Fruit fly (Drosophila melanogaster) whole organism, pupa: ENCODE data around the gene Prp16.
A peak's percentile ranks its signal among the peaks of the same experiment; 100 is the strongest.

ENCODE experiments used
- CG10348 ChIP-seq: fragments of 200-800 bp; sonication (Bioruptor generic); IDR thresholded peaks from 2 replicates; pipeline ENCODE4 v1.3.6; 2022; ENCODE audit warnings: missing biosample characterization, missing genetic modification characterization
- CG12605 ChIP-seq: fragments of 200-800 bp; sonication (Bioruptor generic); IDR thresholded peaks from 2 replicates; pipeline ENCODE4 v1.3.6; 2022; ENCODE audit warnings: missing biosample characterization, missing genetic modification characterization
- CG13204 ChIP-seq: fragments of 200-800 bp; sonication (Bioruptor generic); optimal IDR thresholded peaks from 2 replicates; lab custom pipeline; 2018; ENCODE audit warnings: missing biosample characterization, mild to moderate bottlenecking, missing genetic modification characterization, moderate library complexity
- CG14655 ChIP-seq: fragments of 200-800 bp; sonication (Bioruptor generic); optimal IDR thresholded peaks from 3 replicates; lab custom pipeline; 2017; ENCODE audit warnings: mild to moderate bottlenecking, missing biosample characterization, missing genetic modification reagents, missing genetic modification characterization
- CG15710 ChIP-seq: fragments of 200-800 bp; sonication (Bioruptor generic); optimal IDR thresholded peaks from 2 replicates; lab custom pipeline; 2018; ENCODE audit warnings: missing biosample characterization, mild to moderate bottlenecking, missing genetic modification characterization, moderate library complexity
- CG17806 ChIP-seq: fragments of 200-800 bp; sonication (Bioruptor generic); optimal IDR thresholded peaks from 2 replicates; lab custom pipeline; 2018; ENCODE audit warnings: missing biosample characterization, mild to moderate bottlenecking, missing genetic modification characterization, moderate library complexity
- CG32121 ChIP-seq: fragments of 200-800 bp; sonication (Bioruptor generic); IDR thresholded peaks from 2 replicates; pipeline ENCODE4 v1.3.6; 2022; ENCODE audit warnings: missing biosample characterization, missing genetic modification characterization
- CG34367 ChIP-seq: fragments of 200-800 bp; sonication (Bioruptor generic); optimal IDR thresholded peaks from 2 replicates; lab custom pipeline; 2018; ENCODE audit warnings: missing biosample characterization, mild to moderate bottlenecking, missing genetic modification characterization
- CG4496 ChIP-seq: fragments of 200-800 bp; sonication (Bioruptor generic); IDR thresholded peaks from 3 replicates; pipeline ENCODE4 v1.3.6; 2022; ENCODE audit warnings: missing biosample characterization, missing genetic modification characterization
- CG8159 ChIP-seq: fragments of 200-800 bp; sonication (Bioruptor generic); optimal IDR thresholded peaks from 3 replicates; lab custom pipeline; 2018; ENCODE audit warnings: missing biosample characterization, mild to moderate bottlenecking, missing genetic modification characterization, moderate library complexity
- CG8301 ChIP-seq: fragments of 200-800 bp; sonication (Bioruptor generic); optimal IDR thresholded peaks from 2 replicates; lab custom pipeline; 2018; ENCODE audit warnings: missing biosample characterization, mild to moderate bottlenecking, missing genetic modification characterization
- CG9948 ChIP-seq: fragments of 200-800 bp; sonication (Bioruptor generic); optimal IDR thresholded peaks from 2 replicates; lab custom pipeline; 2018; ENCODE audit warnings: missing biosample characterization, mild to moderate bottlenecking, missing genetic modification characterization, moderate library complexity
- D1 ChIP-seq: fragments of 200-800 bp; sonication (Bioruptor generic); optimal IDR thresholded peaks from 2 replicates; lab custom pipeline; 2018; ENCODE audit warnings: missing biosample characterization, mild to moderate bottlenecking, missing genetic modification characterization, moderate library complexity
- EcR ChIP-seq: fragments of 200-800 bp; sonication (Bioruptor generic); optimal IDR thresholded peaks from 3 replicates; lab custom pipeline; 2019; ENCODE audit warnings: missing biosample characterization, missing genetic modification characterization, mild to moderate bottlenecking, moderate library complexity, missing genetic modification reagents
- Ets98B ChIP-seq: fragments of 200-800 bp; sonication (Bioruptor generic); IDR thresholded peaks from 2 replicates; pipeline ENCODE4 v1.3.6; 2022; ENCODE audit warnings: missing biosample characterization, missing genetic modification characterization
- Pif1A ChIP-seq: fragments of 200-800 bp; sonication (Bioruptor generic); optimal IDR thresholded peaks from 3 replicates; lab custom pipeline; 2016; ENCODE audit warnings: missing biosample characterization, missing genetic modification characterization
- Pif1B ChIP-seq: fragments of 200-800 bp; sonication (Bioruptor generic); optimal IDR thresholded peaks from 3 replicates; lab custom pipeline; 2016; ENCODE audit warnings: missing biosample characterization, missing genetic modification characterization
- Snoo ChIP-seq: fragments of 200-800 bp; sonication (Bioruptor generic); optimal IDR thresholded peaks from 3 replicates; lab custom pipeline; 2017; ENCODE audit warnings: missing biosample characterization, mild to moderate bottlenecking, missing genetic modification characterization, inconsistent platforms
- fd96Ca ChIP-seq: fragments of 200-800 bp; sonication (Bioruptor generic); IDR thresholded peaks from 3 replicates; pipeline ENCODE4 v1.3.6; 2022; ENCODE audit warnings: missing biosample characterization, missing genetic modification characterization
- gl ChIP-seq: fragments of 200-800 bp; sonication (Bioruptor generic); optimal IDR thresholded peaks from 2 replicates; lab custom pipeline; 2018; ENCODE audit warnings: missing biosample characterization, mild to moderate bottlenecking, missing genetic modification characterization
- rn ChIP-seq: fragments of 200-800 bp; sonication (Bioruptor generic); IDR thresholded peaks from 2 replicates; pipeline ENCODE4 v1.3.6; 2022; ENCODE audit warnings: missing biosample characterization, missing genetic modification characterization

Prp16 gene

dm6 chrX:14193013-14193412, 8.1 kb upstream of the Prp16 start, which contains the start of gene yl:
Gene yl (plus strand): TSS chrX:14193214.
- no peak for TF ChIP-seq CG17806 (tag; lab: Kevin White, UChicago)
- TF ChIP-seq CG4496 = no peak
- no peak for TF ChIP-seq Ets98B (GFP tag; lab: Robert Waterston, UW)
- no peak for TF ChIP-seq Snoo (tag; lab: Kevin White, UChicago)
- no peak for TF ChIP-seq D1 (tag; lab: Kevin White, UChicago)
- no peak for TF ChIP-seq fd96Ca
- TF ChIP-seq CG9948 (tag; lab: Kevin White, UChicago) = no peak
- TF ChIP-seq CG13204 (GFP tag; lab: Kevin White, UChicago) = no peak
- TF ChIP-seq CG15710 (tag; lab: Kevin White, UChicago) = no peak
- TF ChIP-seq gl (tag; lab: Kevin White, UChicago) = no peak
- no peak for TF ChIP-seq CG10348 (GFP tag; lab: Robert Waterston, UW)
- TF ChIP-seq rn (GFP tag; lab: Robert Waterston, UW) = no peak
- no peak for TF ChIP-seq CG8301 (tag; lab: Kevin White, UChicago)
- no peak for TF ChIP-seq CG34367 (tag; lab: Kevin White, UChicago)
- no peak for TF ChIP-seq CG8159
- TF ChIP-seq EcR (GFP tag; lab: Kevin White, UChicago) = no peak

dm6 chrX:14199967-14200531, 1.1 kb upstream of the Prp16 start, which contains the start of gene CG11590:
Gene CG11590 (plus strand): TSS chrX:14200178.
- TF ChIP-seq CG14655 (GFP tag; lab: Kevin White, UChicago) (no peak), fd96Ca (0 out of 3 replicates have a peak, but pooled peaks have one; percentile 23), Ets98B (GFP tag; lab: Robert Waterston, UW) (peak; percentile 27; the same call in 1 of the 2 replicates), CG12605 (GFP tag; lab: Robert Waterston, UW) (peak; percentile 55; the same call in 1 of the 2 replicates)

dm6 chrX:14208426-14209208, 7.5 kb downstream of the Prp16 start:
- TF ChIP-seq rn (GFP tag; lab: Robert Waterston, UW) (0 out of 2 replicates have a peak, but pooled peaks have one; percentile 7), EcR (GFP tag; lab: Kevin White, UChicago) (peak; percentile 49), fd96Ca (no peak; the same call in 2 of the 3 replicates), CG34367 (tag; lab: Kevin White, UChicago) (peak; percentile 56), CG12605 (GFP tag; lab: Robert Waterston, UW) (peak; percentile 72), Pif1A (peak; percentile 75), CG10348 (GFP tag; lab: Robert Waterston, UW) (no peak), Ets98B (GFP tag; lab: Robert Waterston, UW) (peak; percentile 79), CG4496 (peak; percentile 77), CG15710 (tag; lab: Kevin White, UChicago) (peak; percentile 78), D1 (tag; lab: Kevin White, UChicago) (peak; percentile 62), Pif1B (peak; percentile 59), CG14655 (GFP tag; lab: Kevin White, UChicago) (peak; percentile 79), CG13204 (GFP tag; lab: Kevin White, UChicago) (peak; percentile 38), CG17806 (tag; lab: Kevin White, UChicago) (peak; percentile 73), Snoo (tag; lab: Kevin White, UChicago) (peak; percentile 74), gl (tag; lab: Kevin White, UChicago) (no peak), CG8301 (tag; lab: Kevin White, UChicago) (peak; percentile 70), CG8159 (peak; percentile 72), CG9948 (tag; lab: Kevin White, UChicago) (peak; percentile 63), CG32121 (GFP tag; lab: Robert Waterston, UW) (peak; percentile 80)
- TF ChIP-seq, all 21 proteins: peak for 18

dm6 chrX:14209209-14209781, 8.1 kb downstream of the Prp16 start:
- TF ChIP-seq CG15710 (tag; lab: Kevin White, UChicago) = no peak
- peak; percentile 2 for TF ChIP-seq CG14655 (GFP tag; lab: Kevin White, UChicago)

dm6 chrX:14211250-14211944, 10.2 kb downstream of the Prp16 start:
- peak; percentile 36 for TF ChIP-seq CG34367 (tag; lab: Kevin White, UChicago)
- no peak; the same call in 1 of the 2 replicates for TF ChIP-seq Ets98B (GFP tag; lab: Robert Waterston, UW)
- TF ChIP-seq CG8301 (tag; lab: Kevin White, UChicago) = peak; percentile 48
- no peak for TF ChIP-seq gl (tag; lab: Kevin White, UChicago)
- no peak for TF ChIP-seq D1 (tag; lab: Kevin White, UChicago)
- peak; percentile 48 for TF ChIP-seq CG9948 (tag; lab: Kevin White, UChicago)
- peak; percentile 32 for TF ChIP-seq EcR (GFP tag; lab: Kevin White, UChicago)
- no peak for TF ChIP-seq CG17806 (tag; lab: Kevin White, UChicago)
- peak; percentile 49 for TF ChIP-seq Pif1B
- peak; percentile 43 for TF ChIP-seq CG8159
- no peak for TF ChIP-seq Snoo (tag; lab: Kevin White, UChicago)
- TF ChIP-seq CG12605 (GFP tag; lab: Robert Waterston, UW) = 0 out of 2 replicates have a peak, but pooled peaks have one; percentile 32
- TF ChIP-seq CG13204 (GFP tag; lab: Kevin White, UChicago) = no peak
- TF ChIP-seq CG4496 = peak; percentile 30; the same call in 2 of the 3 replicates
- no peak for TF ChIP-seq rn (GFP tag; lab: Robert Waterston, UW)
- no peak for TF ChIP-seq CG10348 (GFP tag; lab: Robert Waterston, UW)
- peak; percentile 9 for TF ChIP-seq CG15710 (tag; lab: Kevin White, UChicago)
- no peak for TF ChIP-seq CG32121 (GFP tag; lab: Robert Waterston, UW)
- peak; percentile 45 for TF ChIP-seq Pif1A
- TF ChIP-seq fd96Ca = no peak
- TF ChIP-seq CG14655 (GFP tag; lab: Kevin White, UChicago) = peak; percentile 65
